Worm (Caenorhabditis elegans) whole organism, young adult: ENCODE results near the gene tba-9.

Experiments
- B0035.1 ChIP-seq: sonication (generic microtip); optimal IDR thresholded peaks from 2 replicates; lab custom pipeline; 2016; ENCODE audit warnings: missing genetic modification characterization, mild to moderate bottlenecking, missing compliant biosample characterization, missing genotype, missing genetic modification reagents
- T07F8.4 ChIP-seq: sonication (generic microtip); optimal IDR thresholded peaks from 2 replicates; lab custom pipeline; 2016; ENCODE audit warnings: mild to moderate bottlenecking, missing genetic modification characterization, moderate library complexity, missing compliant biosample characterization
- ceh-100 ChIP-seq: fragments of 200-800 bp; sonication (Bioruptor generic); IDR thresholded peaks from 2 replicates; pipeline ENCODE4 v1.3.6; 2022; ENCODE audit warnings: missing genetic modification reagents, missing genetic modification characterization, missing compliant biosample characterization
- ceh-91 ChIP-seq: fragments of 200-800 bp; sonication (Bioruptor generic); IDR thresholded peaks from 2 replicates; pipeline ENCODE4 v1.3.6; 2022; ENCODE audit warnings: missing genetic modification reagents, missing genetic modification characterization, missing compliant biosample characterization
- egl-44 ChIP-seq: fragments of 200-800 bp; sonication (Bioruptor generic); IDR thresholded peaks from 2 replicates; pipeline ENCODE4 v1.3.6; 2022; ENCODE audit warnings: missing genetic modification reagents, missing genetic modification characterization, missing compliant biosample characterization
- nhr-120 ChIP-seq: fragments of 200-800 bp; sonication (Bioruptor generic); IDR thresholded peaks from 2 replicates; pipeline ENCODE4 v1.3.6; 2022; ENCODE audit warnings: missing genetic modification characterization, missing compliant biosample characterization
- sdz-38 ChIP-seq: sonication (generic microtip); optimal IDR thresholded peaks from 2 replicates; lab custom pipeline; 2016; ENCODE audit warnings: missing genotype, missing genetic modification characterization, missing compliant biosample characterization
- snpc-4 ChIP-seq, 5 experiments: fragments of 150-350 bp in 1 of 5; sonication (generic microtip) in 4 of 5; optimal IDR thresholded peaks; 2 replicates each; lab custom pipeline; 2014 to 2018; ENCODE audit warnings: missing genetic modification characterization in 5 of 5, missing biosample characterization in 3 of 5, antibody characterized with exemption in 2 of 5, mild to moderate bottlenecking in 2 of 5, missing compliant biosample characterization in 2 of 5, missing genotype in 2 of 5, moderate library complexity in 2 of 5, missing genetic modification reagents in 1 of 5
- tbx-9 ChIP-seq: sonication (generic microtip); optimal IDR thresholded peaks from 2 replicates; lab custom pipeline; 2016; ENCODE audit warnings: borderline replicate concordance, missing genetic modification characterization, inconsistent platforms, missing compliant biosample characterization
- unc-62 ChIP-seq: fragments of 150-350 bp; optimal IDR thresholded peaks from 2 replicates; lab custom pipeline; 2014; ENCODE audit warnings: missing biosample characterization, missing genetic modification reagents, missing genetic modification characterization
- zim-3 ChIP-seq: sonication (generic microtip); optimal IDR thresholded peaks from 2 replicates; lab custom pipeline; 2017; ENCODE audit warnings: mild to moderate bottlenecking, missing genetic modification characterization, moderate library complexity, missing compliant biosample characterization

DNA sequence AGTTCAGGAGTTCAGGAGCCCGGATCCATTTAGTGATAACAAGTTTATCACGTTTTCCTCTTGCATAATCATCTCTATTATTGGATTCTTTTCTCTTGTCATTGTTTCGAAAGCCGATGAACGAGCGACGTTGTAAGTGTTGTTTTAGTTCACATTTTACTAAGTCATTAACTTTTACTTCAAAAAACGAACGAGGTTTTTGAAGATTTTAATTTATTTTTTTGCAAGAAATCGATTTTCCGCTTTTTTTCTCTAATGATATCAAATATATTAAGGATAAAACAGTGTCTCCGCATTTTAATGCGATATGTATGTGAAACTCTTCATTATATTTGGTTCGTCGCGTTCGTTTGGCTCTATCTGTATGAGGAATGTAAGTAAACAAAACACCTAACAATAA lies 47.8 kb upstream of the tba-9 start, which contains the start of gene F28B4.1:
- TF ChIP-seq egl-44 (GFP tag; lab: Robert Waterston, UW) (no peak), nhr-120 (GFP tag; lab: Robert Waterston, UW) (no peak), sdz-38 (tag; lab: Kevin White, UChicago) (no peak), zim-3 (no peak), tbx-9 (tag; lab: Kevin White, UChicago) (no peak), snpc-4 (GFP tag; optimal IDR thresholded peaks at IDR 0.05; lab: Kevin White, UChicago) (no peak), snpc-4 (tag; optimal IDR thresholded peaks at IDR 0.05; lab: Kevin White, UChicago) (no peak), ceh-91 (GFP tag; lab: Robert Waterston, UW) (no peak), B0035.1 (no peak), ceh-100 (GFP tag; lab: Robert Waterston, UW) (no peak), T07F8.4 (tag; lab: Kevin White, UChicago) (no peak), unc-62 (GFP tag; lab: Kevin White, UChicago) (no peak)
